Worm (Caenorhabditis elegans) whole organism, L3 larva: ENCODE results near the gene C02H6.3.

Experiments
- R02D3.7 ChIP-seq: fragments of 150-350 bp; optimal IDR thresholded peaks from 2 replicates; lab custom pipeline; 2014; ENCODE audit warnings: missing biosample characterization, missing genetic modification characterization
- aly-2 ChIP-seq: fragments of 150-350 bp; optimal IDR thresholded peaks from 2 replicates; lab custom pipeline; 2014; ENCODE audit warnings: missing biosample characterization, missing genetic modification characterization
- lin-39 ChIP-seq: fragments of 150-350 bp; optimal IDR thresholded peaks from 2 replicates; lab custom pipeline; 2018; ENCODE audit warnings: missing biosample characterization, missing genetic modification reagents, missing genetic modification characterization
- mdl-1 ChIP-seq: fragments of 150-350 bp; optimal IDR thresholded peaks from 2 replicates; lab custom pipeline; 2014; ENCODE audit warnings: missing biosample characterization, missing genetic modification characterization
- nhr-11 ChIP-seq: fragments of 150-350 bp; optimal IDR thresholded peaks from 2 replicates; lab custom pipeline; 2014; ENCODE audit warnings: missing biosample characterization, missing genetic modification characterization
- nhr-23 ChIP-seq: fragments of 150-350 bp; optimal IDR thresholded peaks from 2 replicates; lab custom pipeline; 2014; ENCODE audit warnings: missing biosample characterization, missing genetic modification reagents, missing genetic modification characterization
- nhr-237 ChIP-seq: fragments of 150-350 bp; optimal IDR thresholded peaks from 2 replicates; lab custom pipeline; 2014; ENCODE audit warnings: missing biosample characterization, missing genetic modification characterization
- nhr-25 ChIP-seq: sonication (generic microtip); optimal IDR thresholded peaks from 2 replicates; lab custom pipeline; 2017; ENCODE audit warnings: missing biosample characterization, missing genetic modification characterization
- nhr-76 ChIP-seq: fragments of 150-350 bp; sonication (generic microtip); optimal IDR thresholded peaks from 5 replicates; lab custom pipeline; 2014; ENCODE audit warnings: missing biosample characterization, missing genetic modification characterization
- nhr-77 ChIP-seq: fragments of 150-350 bp; optimal IDR thresholded peaks from 2 replicates; lab custom pipeline; 2014; ENCODE audit warnings: missing biosample characterization, missing genetic modification characterization
- pha-4 ChIP-seq: fragments of 150-350 bp; optimal IDR thresholded peaks from 2 replicates; lab custom pipeline; 2014; ENCODE audit warnings: missing biosample characterization, missing genetic modification reagents, missing genetic modification characterization
- pqm-1 ChIP-seq: fragments of 150-350 bp; optimal IDR thresholded peaks from 2 replicates; lab custom pipeline; 2017; ENCODE audit warnings: missing biosample characterization, missing genetic modification characterization, inconsistent platforms
- ztf-4 ChIP-seq: fragments of 150-350 bp; optimal IDR thresholded peaks from 2 replicates; lab custom pipeline; 2014; ENCODE audit warnings: missing biosample characterization, missing genetic modification characterization

- TF ChIP-seq nhr-25 (tag; lab: Kevin White, UChicago), result no peak
- no peak for TF ChIP-seq pha-4 (tag; lab: Kevin White, UChicago)
- TF ChIP-seq nhr-11, result no peak
- no peak for TF ChIP-seq R02D3.7
- no peak for TF ChIP-seq aly-2 (tag; lab: Kevin White, UChicago)
- TF ChIP-seq lin-39, result no peak
- no peak for TF ChIP-seq nhr-77
- no peak for TF ChIP-seq pqm-1 (tag; lab: Kevin White, UChicago)
- TF ChIP-seq nhr-23 (tag; lab: Kevin White, UChicago), result no peak
- TF ChIP-seq nhr-76 (tag; lab: Kevin White, UChicago), result no peak
- TF ChIP-seq nhr-237 (tag; lab: Kevin White, UChicago), result no peak
- no peak for TF ChIP-seq mdl-1 (tag; lab: Kevin White, UChicago)
- no peak for TF ChIP-seq ztf-4 (tag; lab: Kevin White, UChicago)
Measured at ce11 chrV:7353602-7354001, 34.1 kb downstream of the C02H6.3 start.
